Worm (Caenorhabditis elegans): Measurements from ENCODE around the gene ptr-6.

ce11 chrII:5194066-5194465 lies 52.6 kb downstream of the ptr-6 start, which contains the start of gene msp-49:
- TF ChIP-seq W03F9.2 (tag; optimal IDR thresholded peaks at IDR 0.05) (no peak), dao-5 (tag; optimal IDR thresholded peaks at IDR 0.05) (no peak)

Data from whole organism, L4/young adult.